Worm (Caenorhabditis elegans): ENCODE results near the gene T06D4.1.

DNA sequence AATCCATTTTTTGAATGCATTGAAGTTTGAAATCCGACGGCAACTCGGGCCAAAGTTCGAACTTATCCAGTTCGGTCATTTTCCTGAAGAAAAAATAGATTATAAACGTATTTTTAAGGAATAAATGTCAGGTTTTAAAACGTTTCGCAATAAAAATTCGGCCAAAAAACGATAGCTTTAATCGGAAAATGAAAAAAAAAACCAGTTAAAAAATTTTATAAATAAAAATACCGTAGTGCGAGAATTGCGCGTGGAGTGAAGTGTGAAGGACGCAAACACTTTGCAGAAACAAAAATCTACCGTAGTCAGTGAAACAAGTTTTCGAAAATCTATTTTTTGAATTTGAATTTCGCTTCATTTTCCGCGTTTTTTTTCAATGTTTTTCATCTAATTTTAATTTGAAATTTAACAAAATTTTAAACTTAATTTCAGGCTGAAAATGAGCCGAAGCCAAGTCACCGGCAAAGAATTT lies 31.8 kb upstream of the T06D4.1 start, which contains the start of gene F14D2.8:
- TF ChIP-seq dox-1 (GFP tag; IDR thresholded peaks at IDR 0.05) (no peak), madf-8 (GFP tag; conservative IDR thresholded peaks at IDR 0.05) (0 out of 2 replicates have a peak, but pooled peaks have one; percentile 6), lin-35 (GFP tag; optimal IDR thresholded peaks at IDR 0.05) (no peak), ztf-25 (GFP tag; IDR thresholded peaks at IDR 0.05) (no peak), nfya-1 (tag; optimal IDR thresholded peaks at IDR 0.05; ENCODE audit: borderline replicate concordance, insufficient read depth) (no peak), ceh-91 (GFP tag; IDR thresholded peaks at IDR 0.05) (no peak), unc-62 (GFP tag; optimal IDR thresholded peaks at IDR 0.05) (no peak), snpc-1.3 (tag; optimal IDR thresholded peaks at IDR 0.05; ENCODE audit: insufficient read depth) (no peak), F37B4.10 (GFP tag; IDR thresholded peaks at IDR 0.05) (no peak)
